Worm (Caenorhabditis elegans) whole organism, young adult: Measurements from ENCODE around the gene C03B1.7.

Experiments
- B0019.2 ChIP-seq: fragments of 200-800 bp; sonication (Bioruptor generic); conservative IDR thresholded peaks from 2 replicates; pipeline ENCODE4 v1.3.6; 2022; ENCODE audit warnings: missing genetic modification reagents, missing genetic modification characterization, missing compliant biosample characterization
- C06A6.2 ChIP-seq: fragments of 200-800 bp; sonication (Bioruptor generic); conservative IDR thresholded peaks from 2 replicates; pipeline ENCODE4 v1.3.6; 2022; ENCODE audit warnings: missing genetic modification characterization, missing compliant biosample characterization
- D2030.7 ChIP-seq: fragments of 200-800 bp; sonication (Bioruptor generic); IDR thresholded peaks from 2 replicates; pipeline ENCODE4 v1.3.6; 2022; ENCODE audit warnings: missing genetic modification reagents, missing genetic modification characterization, missing compliant biosample characterization
- F22D6.2 ChIP-seq: sonication (generic microtip); optimal IDR thresholded peaks from 2 replicates; lab custom pipeline; 2016; ENCODE audit warnings: mild to moderate bottlenecking, missing genetic modification characterization, missing compliant biosample characterization
- F37B4.10 ChIP-seq: fragments of 200-800 bp; sonication (Bioruptor generic); IDR thresholded peaks from 2 replicates; pipeline ENCODE4 v1.3.6; 2022; ENCODE audit warnings: missing genetic modification characterization, missing compliant biosample characterization
- F49E8.2 ChIP-seq: sonication (generic microtip); optimal IDR thresholded peaks from 3 replicates; lab custom pipeline; 2017; ENCODE audit warnings: missing genetic modification characterization, mild to moderate bottlenecking, missing compliant biosample characterization, antibody characterized with exemption, moderate library complexity; ENCODE audit not compliant: insufficient read depth
- T07F8.4 ChIP-seq: sonication (generic microtip); optimal IDR thresholded peaks from 2 replicates; lab custom pipeline; 2016; ENCODE audit warnings: mild to moderate bottlenecking, missing genetic modification characterization, moderate library complexity, missing compliant biosample characterization
- Y79H2A.3 ChIP-seq: fragments of 200-800 bp; sonication (Bioruptor generic); conservative IDR thresholded peaks from 2 replicates; pipeline ENCODE4 v1.3.6; 2022; ENCODE audit warnings: missing genetic modification reagents, missing genetic modification characterization, missing compliant biosample characterization
- ZK185.1 ChIP-seq: sonication (generic microtip); optimal IDR thresholded peaks from 2 replicates; lab custom pipeline; 2016; ENCODE audit warnings: mild to moderate bottlenecking, missing genetic modification characterization, missing compliant biosample characterization; ENCODE audit not compliant: poor library complexity, severe bottlenecking
- akir-1 ChIP-seq: fragments of 200-800 bp; sonication (Bioruptor generic); optimal IDR thresholded peaks from 2 replicates; lab custom pipeline; 2018; ENCODE audit warnings: mild to moderate bottlenecking, missing genetic modification characterization, moderate library complexity, missing compliant biosample characterization
- aptf-3 ChIP-seq: fragments of 200-800 bp; sonication (Bioruptor generic); IDR thresholded peaks from 2 replicates; pipeline ENCODE4 v1.3.6; 2022; ENCODE audit warnings: missing genetic modification characterization, missing compliant biosample characterization
- bed-2 ChIP-seq: fragments of 200-800 bp; sonication (Bioruptor generic); IDR thresholded peaks from 2 replicates; pipeline ENCODE4 v1.3.6; 2022; ENCODE audit warnings: missing genetic modification reagents, missing genetic modification characterization, missing compliant biosample characterization
- ceh-27 ChIP-seq: fragments of 200-800 bp; sonication (Bioruptor generic); optimal IDR thresholded peaks from 2 replicates; lab custom pipeline; 2018; ENCODE audit warnings: mild to moderate bottlenecking, missing genetic modification characterization, moderate library complexity, missing compliant biosample characterization
- ceh-40 ChIP-seq: fragments of 200-800 bp; sonication (Bioruptor generic); IDR thresholded peaks from 2 replicates; pipeline ENCODE4 v1.3.6; 2022; ENCODE audit warnings: missing genetic modification characterization, missing compliant biosample characterization
- him-1 ChIP-seq: sonication (generic microtip); optimal IDR thresholded peaks from 2 replicates; lab custom pipeline; 2016; ENCODE audit warnings: missing genotype, missing genetic modification reagents, missing genetic modification characterization, missing compliant biosample characterization
- hmg-1.2 ChIP-seq: fragments of 200-800 bp; sonication (Bioruptor generic); IDR thresholded peaks from 2 replicates; pipeline ENCODE4 v1.3.6; 2022; ENCODE audit warnings: missing genetic modification reagents, missing genetic modification characterization, missing compliant biosample characterization
- hrde-1 ChIP-seq: sonication (generic microtip); optimal IDR thresholded peaks from 2 replicates; lab custom pipeline; 2016; ENCODE audit warnings: missing genetic modification characterization, mild to moderate bottlenecking, missing compliant biosample characterization, moderate library complexity, missing genotype, missing genetic modification reagents, borderline replicate concordance
- let-526 ChIP-seq: fragments of 200-800 bp; sonication (Bioruptor generic); IDR thresholded peaks from 2 replicates; pipeline ENCODE4 v1.3.6; 2022; ENCODE audit warnings: missing genetic modification reagents, missing genetic modification characterization, missing compliant biosample characterization
- lin-40 ChIP-seq: sonication (generic microtip); optimal IDR thresholded peaks from 2 replicates; lab custom pipeline; 2016; ENCODE audit warnings: missing genetic modification characterization, mild to moderate bottlenecking, missing compliant biosample characterization, missing genotype, missing genetic modification reagents
- madf-10 ChIP-seq: sonication (generic microtip); optimal IDR thresholded peaks from 2 replicates; lab custom pipeline; 2016; ENCODE audit warnings: mild to moderate bottlenecking, missing genetic modification characterization, missing compliant biosample characterization
- mcd-1 ChIP-seq: fragments of 200-800 bp; sonication (Bioruptor generic); IDR thresholded peaks from 2 replicates; pipeline ENCODE4 v1.3.6; 2022; ENCODE audit warnings: missing genetic modification reagents, missing genetic modification characterization, missing compliant biosample characterization
- mxl-1 ChIP-seq: sonication (generic microtip); optimal IDR thresholded peaks from 2 replicates; lab custom pipeline; 2016; ENCODE audit warnings: missing genetic modification characterization, missing compliant biosample characterization
- nhr-27 ChIP-seq: fragments of 200-800 bp; sonication (Bioruptor generic); optimal IDR thresholded peaks from 2 replicates; lab custom pipeline; 2018; ENCODE audit warnings: mild to moderate bottlenecking, missing genetic modification characterization, moderate library complexity, missing compliant biosample characterization
- pbrm-1 ChIP-seq: fragments of 200-800 bp; sonication (Bioruptor generic); IDR thresholded peaks from 2 replicates; pipeline ENCODE4 v1.3.6; 2022; ENCODE audit warnings: missing genetic modification reagents, missing genetic modification characterization, missing compliant biosample characterization
- pha-4 ChIP-seq: fragments of 150-350 bp; sonication (generic microtip); optimal IDR thresholded peaks from 2 replicates; lab custom pipeline; 2014; ENCODE audit warnings: missing biosample characterization, missing genetic modification reagents, missing genetic modification characterization
- rpc-1 ChIP-seq, 2 experiments: fragments of 150-350 bp in 1 of 2; sonication (generic microtip) in 1 of 2; optimal IDR thresholded peaks; 2 replicates each; lab custom pipeline; 2014 to 2018; ENCODE audit warnings: missing biosample characterization in 1 of 2, missing genetic modification characterization in 1 of 2, missing genetic modification reagents in 1 of 2, missing genotype in 1 of 2
- snpc-1.3 ChIP-seq: sonication (generic microtip); optimal IDR thresholded peaks from 2 replicates; lab custom pipeline; 2017; ENCODE audit warnings: missing genetic modification characterization, mild to moderate bottlenecking, missing compliant biosample characterization, antibody characterized with exemption, moderate library complexity, missing genotype, missing genetic modification reagents; ENCODE audit not compliant: insufficient read depth
- zfh-2 ChIP-seq: fragments of 200-800 bp; sonication (Bioruptor generic); conservative IDR thresholded peaks from 2 replicates; pipeline ENCODE4 v1.3.6; 2022; ENCODE audit warnings: missing genetic modification reagents, missing genetic modification characterization, missing compliant biosample characterization
- ztf-25 ChIP-seq: fragments of 200-800 bp; sonication (Bioruptor generic); IDR thresholded peaks from 2 replicates; pipeline ENCODE4 v1.3.6; 2022; ENCODE audit warnings: missing genetic modification reagents, missing genetic modification characterization, missing compliant biosample characterization
- ztf-6 ChIP-seq: fragments of 200-800 bp; sonication (Bioruptor generic); IDR thresholded peaks from 2 replicates; pipeline ENCODE4 v1.3.6; 2022; ENCODE audit warnings: missing genetic modification reagents, missing genetic modification characterization, missing compliant biosample characterization

The C03B1.7 gene

ce11 chrX:6388639-6389038 is 47.0 kb downstream of the C03B1.7 start:
- no peak for TF ChIP-seq ceh-40
- no peak for TF ChIP-seq pbrm-1 (GFP tag; lab: Robert Waterston, UW)
- no peak for TF ChIP-seq ZK185.1
- TF ChIP-seq hrde-1 (tag; lab: Kevin White, UChicago): no peak
- TF ChIP-seq Y79H2A.3 (GFP tag; lab: Robert Waterston, UW): no peak
- TF ChIP-seq mcd-1 (GFP tag; lab: Robert Waterston, UW): no peak
- TF ChIP-seq snpc-1.3 (tag; lab: Kevin White, UChicago): no peak
- TF ChIP-seq akir-1 (GFP tag; lab: Kevin White, UChicago): no peak
- TF ChIP-seq F37B4.10 (GFP tag; lab: Robert Waterston, UW): no peak
- TF ChIP-seq bed-2 (GFP tag; lab: Robert Waterston, UW): no peak
- no peak for TF ChIP-seq F49E8.2 (tag; lab: Kevin White, UChicago)
- no peak for TF ChIP-seq lin-40
- no peak for TF ChIP-seq rpc-1 (optimal IDR thresholded peaks at IDR 0.05; lab: Kevin White, UChicago)
- no peak for TF ChIP-seq rpc-1 (tag; optimal IDR thresholded peaks at IDR 0.05; lab: Kevin White, UChicago)
- no peak for TF ChIP-seq nhr-27 (tag; lab: Kevin White, UChicago)
- no peak for TF ChIP-seq ztf-25 (GFP tag; lab: Robert Waterston, UW)
- TF ChIP-seq, all 124 proteins: peak for 0

- TF ChIP-seq pha-4 (tag; lab: Kevin White, UChicago): no peak
- TF ChIP-seq F37B4.10 (GFP tag; lab: Robert Waterston, UW): no peak
- no peak for TF ChIP-seq D2030.7 (GFP tag; lab: Robert Waterston, UW)
- TF ChIP-seq let-526: no peak
- TF ChIP-seq Y79H2A.3 (GFP tag; lab: Robert Waterston, UW): no peak
- TF ChIP-seq him-1 (tag; lab: Kevin White, UChicago): no peak
- TF ChIP-seq C06A6.2 (GFP tag; lab: Robert Waterston, UW): no peak
- no peak for TF ChIP-seq aptf-3 (GFP tag; lab: Robert Waterston, UW)
- no peak for TF ChIP-seq B0019.2 (GFP tag; lab: Robert Waterston, UW)
- TF ChIP-seq mxl-1 (tag; lab: Kevin White, UChicago): no peak
- no peak for TF ChIP-seq ceh-27 (GFP tag; lab: Kevin White, UChicago)
- no peak for TF ChIP-seq F22D6.2 (tag; lab: Kevin White, UChicago)
- TF ChIP-seq madf-10 (tag; lab: Kevin White, UChicago): no peak
- no peak for TF ChIP-seq ztf-6 (GFP tag; lab: Robert Waterston, UW)
- no peak for TF ChIP-seq zfh-2
- TF ChIP-seq T07F8.4 (tag; lab: Kevin White, UChicago): no peak
- no peak for TF ChIP-seq hmg-1.2 (GFP tag; lab: Robert Waterston, UW)
Observed at ce11 chrX:6391491-6391890, 49.9 kb downstream of the C03B1.7 start, which contains the start of gene igcm-2. Gene igcm-2 (minus strand): TSS chrX:6391591.
